Worm (Caenorhabditis elegans) whole organism, L4 larva: ENCODE results near the gene hmp-1.

ENCODE experiments used
- F10B5.3 ChIP-seq: sonication (generic microtip); optimal IDR thresholded peaks from 2 replicates; lab custom pipeline; 2016; ENCODE audit warnings: mild to moderate bottlenecking, missing genetic modification characterization, missing compliant biosample characterization
- F26F4.8 ChIP-seq: fragments of 200-800 bp; sonication (Bioruptor generic); conservative IDR thresholded peaks from 2 replicates; pipeline ENCODE4 v1.3.6; 2022; ENCODE audit warnings: missing genetic modification characterization, missing compliant biosample characterization
- F37D6.2 ChIP-seq: sonication (generic microtip); optimal IDR thresholded peaks from 2 replicates; lab custom pipeline; 2016; ENCODE audit warnings: mild to moderate bottlenecking, missing genetic modification characterization, missing compliant biosample characterization
- T26A8.4 ChIP-seq: fragments of 200-800 bp; sonication (Bioruptor generic); IDR thresholded peaks from 2 replicates; pipeline ENCODE4 v1.3.6; 2022; ENCODE audit warnings: missing genetic modification characterization, missing compliant biosample characterization
- Y105C5A.15 ChIP-seq: fragments of 200-800 bp; sonication (Bioruptor generic); IDR thresholded peaks from 2 replicates; pipeline ENCODE4 v1.3.6; 2022; ENCODE audit warnings: missing genetic modification characterization, missing compliant biosample characterization
- Y5F2A.4 ChIP-seq: fragments of 200-800 bp; sonication (Bioruptor generic); optimal IDR thresholded peaks from 2 replicates; lab custom pipeline; 2018; ENCODE audit warnings: mild to moderate bottlenecking, missing genetic modification characterization, missing compliant biosample characterization
- aha-1 ChIP-seq: fragments of 150-350 bp; peaks from one replicate; lab custom pipeline; 2014; ENCODE audit warnings: missing biosample characterization, missing genetic modification characterization
- ceh-44 ChIP-seq: fragments of 200-800 bp; sonication (Bioruptor generic); IDR thresholded peaks from 2 replicates; pipeline ENCODE4 v1.3.6; 2022; ENCODE audit warnings: missing genetic modification reagents, missing genetic modification characterization, missing compliant biosample characterization
- ceh-62 ChIP-seq: sonication (generic microtip); optimal IDR thresholded peaks from 2 replicates; lab custom pipeline; 2017; ENCODE audit warnings: missing biosample characterization, missing genetic modification characterization
- ces-1 ChIP-seq: fragments of 150-350 bp; sonication (generic microtip); optimal IDR thresholded peaks from 4 replicates; lab custom pipeline; 2014; ENCODE audit warnings: missing biosample characterization, missing genetic modification reagents, missing genetic modification characterization
- daf-16 ChIP-seq, 3 experiments: sonication (generic microtip); optimal IDR thresholded peaks; 2 replicates each; lab custom pipeline; 2016 to 2017; ENCODE audit warnings: missing genetic modification characterization in 3 of 3, missing genetic modification reagents in 3 of 3, mild to moderate bottlenecking in 2 of 3, missing compliant biosample characterization in 2 of 3, missing biosample characterization in 1 of 3, moderate library complexity in 1 of 3
- dmd-6 ChIP-seq: fragments of 200-800 bp; sonication (Bioruptor generic); IDR thresholded peaks from 2 replicates; pipeline ENCODE4 v1.3.6; 2022; ENCODE audit warnings: missing genetic modification reagents, missing genetic modification characterization, missing compliant biosample characterization
- dmd-8 ChIP-seq: fragments of 200-800 bp; sonication (Bioruptor generic); IDR thresholded peaks from 2 replicates; pipeline ENCODE4 v1.3.6; 2022; ENCODE audit warnings: missing genetic modification characterization, missing compliant biosample characterization
- dmd-9 ChIP-seq: fragments of 200-800 bp; sonication (Bioruptor generic); IDR thresholded peaks from 2 replicates; pipeline ENCODE4 v1.3.6; 2022; ENCODE audit warnings: missing genetic modification reagents, missing genetic modification characterization, missing compliant biosample characterization
- duxl-1 ChIP-seq: sonication (generic microtip); optimal IDR thresholded peaks from 2 replicates; lab custom pipeline; 2016; ENCODE audit warnings: mild to moderate bottlenecking, missing genetic modification characterization, moderate library complexity, missing compliant biosample characterization; ENCODE audit not compliant: poor library complexity
- dve-1 ChIP-seq: sonication (generic microtip); optimal IDR thresholded peaks from 2 replicates; lab custom pipeline; 2017; ENCODE audit warnings: antibody characterized with exemption, mild to moderate bottlenecking, missing genetic modification characterization, missing compliant biosample characterization; ENCODE audit not compliant: insufficient read depth
- hif-1 ChIP-seq, 2 experiments: sonication (generic microtip); optimal IDR thresholded peaks; 2 replicates each; lab custom pipeline; 2016 to 2017; ENCODE audit warnings: missing compliant biosample characterization in 2 of 2, missing genetic modification characterization in 2 of 2, missing genetic modification reagents in 2 of 2, missing genotype in 2 of 2, mild to moderate bottlenecking in 1 of 2
- hlh-11 ChIP-seq: fragments of 200-800 bp; sonication (Bioruptor generic); optimal IDR thresholded peaks from 2 replicates; lab custom pipeline; 2018; ENCODE audit warnings: mild to moderate bottlenecking, missing genetic modification characterization, missing compliant biosample characterization
- hlh-30 ChIP-seq: sonication (generic microtip); optimal IDR thresholded peaks from 2 replicates; lab custom pipeline; 2017; ENCODE audit warnings: antibody characterized with exemption, mild to moderate bottlenecking, missing genetic modification characterization, missing compliant biosample characterization; ENCODE audit not compliant: insufficient read depth
- lin-1 ChIP-seq: fragments of 200-800 bp; sonication (Bioruptor generic); IDR thresholded peaks from 2 replicates; pipeline ENCODE4 v1.3.6; 2022; ENCODE audit warnings: missing genetic modification reagents, missing genetic modification characterization, missing compliant biosample characterization
- lin-39 ChIP-seq: fragments of 150-350 bp; optimal IDR thresholded peaks from 2 replicates; lab custom pipeline; 2014; ENCODE audit warnings: missing biosample characterization, missing genetic modification reagents, missing genetic modification characterization
- lsy-2 ChIP-seq, 2 experiments: fragments of 150-350 bp in 1 of 2; sonication (generic microtip) in 1 of 2; optimal IDR thresholded peaks; 2 replicates each; lab custom pipeline; 2014 to 2017; ENCODE audit warnings: missing biosample characterization in 2 of 2, missing genetic modification characterization in 2 of 2
- madf-9 ChIP-seq: fragments of 200-800 bp; sonication (Bioruptor generic); conservative IDR thresholded peaks from 2 replicates; pipeline ENCODE4 v1.3.6; 2022; ENCODE audit warnings: missing genetic modification reagents, missing genetic modification characterization, missing compliant biosample characterization
- mdl-1 ChIP-seq, 2 experiments: fragments of 150-350 bp in 1 of 2; sonication (generic microtip) in 1 of 2; optimal IDR thresholded peaks; 2 replicates each; lab custom pipeline; 2014 to 2017; ENCODE audit warnings: missing biosample characterization in 2 of 2, missing genetic modification characterization in 2 of 2
- mdt-29 ChIP-seq: fragments of 200-800 bp; sonication (Bioruptor generic); IDR thresholded peaks from 2 replicates; pipeline ENCODE4 v1.3.6; 2022; ENCODE audit warnings: missing genetic modification reagents, missing genetic modification characterization, missing compliant biosample characterization
- nhr-11 ChIP-seq: fragments of 150-350 bp; optimal IDR thresholded peaks from 2 replicates; lab custom pipeline; 2014; ENCODE audit warnings: missing biosample characterization, missing genetic modification characterization
- nhr-28 ChIP-seq: fragments of 150-350 bp; optimal IDR thresholded peaks from 2 replicates; lab custom pipeline; 2014; ENCODE audit warnings: missing biosample characterization, missing genetic modification characterization
- nhr-42 ChIP-seq: fragments of 200-800 bp; sonication (Bioruptor generic); IDR thresholded peaks from 2 replicates; pipeline ENCODE4 v1.3.6; 2022; ENCODE audit warnings: missing genetic modification characterization, missing compliant biosample characterization
- nhr-76 ChIP-seq: fragments of 150-350 bp; optimal IDR thresholded peaks from 2 replicates; lab custom pipeline; 2014; ENCODE audit warnings: missing biosample characterization, missing genetic modification characterization
- pha-4 ChIP-seq, 2 experiments: fragments of 150-350 bp in 1 of 2; fragments of 200-800 bp in 1 of 2; sonication (Bioruptor generic) in 1 of 2; IDR thresholded peaks in 1 of 2; optimal IDR thresholded peaks in 1 of 2; 2 replicates each; pipeline versions ENCODE4 v1.3.6 to Lab custom; 2014 to 2022; ENCODE audit warnings: missing genetic modification characterization in 2 of 2, missing genetic modification reagents in 2 of 2, missing biosample characterization in 1 of 2, missing compliant biosample characterization in 1 of 2
- pqm-1 ChIP-seq: sonication (generic microtip); optimal IDR thresholded peaks from 2 replicates; lab custom pipeline; 2017; ENCODE audit warnings: missing biosample characterization, missing genetic modification characterization
- rbr-2 ChIP-seq: sonication (generic microtip); optimal IDR thresholded peaks from 2 replicates; lab custom pipeline; 2016; ENCODE audit warnings: missing genotype, missing genetic modification characterization, missing compliant biosample characterization
- unc-62 ChIP-seq, 3 experiments: fragments of 150-350 bp in 1 of 3; sonication (generic microtip); optimal IDR thresholded peaks in 2 of 3; peaks in 1 of 3; 1 replicate in 1 of 3; 2 replicates in 2 of 3; lab custom pipeline; 2014 to 2017; ENCODE audit warnings: missing biosample characterization in 3 of 3, missing genetic modification characterization in 3 of 3, missing genetic modification reagents in 3 of 3, missing genotype in 1 of 3
- zip-11 ChIP-seq: fragments of 200-800 bp; sonication (Bioruptor generic); IDR thresholded peaks from 2 replicates; pipeline ENCODE4 v1.3.6; 2022; ENCODE audit warnings: missing genetic modification characterization, missing compliant biosample characterization
- zip-2 ChIP-seq: fragments of 150-350 bp; optimal IDR thresholded peaks from 2 replicates; lab custom pipeline; 2014; ENCODE audit warnings: missing biosample characterization, missing genetic modification characterization
- ztf-11 ChIP-seq: fragments of 150-350 bp; optimal IDR thresholded peaks from 2 replicates; lab custom pipeline; 2014; ENCODE audit warnings: missing biosample characterization, missing genetic modification characterization

hmp-1 gene

ce11 chrV:11849408-11849807 is 3.7 kb downstream of the hmp-1 start:
- TF ChIP-seq duxl-1 (no peak), hlh-30 (tag; lab: Kevin White, UChicago) (peak; percentile 59), dmd-6 (GFP tag; lab: Robert Waterston, UW) (peak; percentile 36), daf-16 (GFP tag; optimal IDR thresholded peaks at IDR 0.05; lab: Kevin White, UChicago) (no peak), daf-16 (tag; optimal IDR thresholded peaks at IDR 0.05; lab: Kevin White, UChicago) (peak; percentile 59), dve-1 (tag; lab: Kevin White, UChicago) (peak; percentile 31), hlh-11 (tag; lab: Kevin White, UChicago) (peak; percentile 32), pqm-1 (tag; lab: Kevin White, UChicago) (peak; percentile 10), nhr-28 (tag; lab: Kevin White, UChicago) (no peak)

ce11 chrV:11852305-11852704 is 6.6 kb downstream of the hmp-1 start:
- TF ChIP-seq unc-62 (GFP tag; optimal IDR thresholded peaks at IDR 0.05 in 1 of 2; lab: Kevin White, UChicago) (peak in 1 of 2 experiments; percentile 93), unc-62 (tag; optimal IDR thresholded peaks at IDR 0.05; lab: Kevin White, UChicago) (no peak), lin-39 (tag; lab: Kevin White, UChicago) (no peak), aha-1 (tag; lab: Kevin White, UChicago) (peak; percentile 51), T26A8.4 (GFP tag; lab: Robert Waterston, UW) (no peak)

- no peak for TF ChIP-seq F26F4.8
- TF ChIP-seq mdt-29 (GFP tag; lab: Robert Waterston, UW): no peak
- TF ChIP-seq F10B5.3 (tag; lab: Kevin White, UChicago): no peak
- peak in 1 of 2 experiments; percentile 8 for TF ChIP-seq mdl-1 (tag; optimal IDR thresholded peaks at IDR 0.05; lab: Kevin White, UChicago)
- TF ChIP-seq dve-1 (tag; lab: Kevin White, UChicago): peak; percentile 10
- TF ChIP-seq daf-16 (GFP tag; optimal IDR thresholded peaks at IDR 0.05; lab: Kevin White, UChicago): no peak
- TF ChIP-seq daf-16 (tag; optimal IDR thresholded peaks at IDR 0.05; lab: Kevin White, UChicago): peak; percentile 52
- TF ChIP-seq madf-9: no peak
Measured at ce11 chrV:11853723-11854122, 8.1 kb downstream of the hmp-1 start.

ce11 chrV:11854905-11855304 is 9.2 kb downstream of the hmp-1 start:
- TF ChIP-seq rbr-2 (tag; lab: Kevin White, UChicago): peak; percentile 8
- peak in 1 of 2 experiments; percentile 43 for TF ChIP-seq unc-62 (GFP tag; optimal IDR thresholded peaks at IDR 0.05 in 1 of 2; lab: Kevin White, UChicago)
- TF ChIP-seq unc-62 (tag; optimal IDR thresholded peaks at IDR 0.05; lab: Kevin White, UChicago): no peak
- no peak for TF ChIP-seq lin-1 (GFP tag; lab: Robert Waterston, UW)
- peak; percentile 60 for TF ChIP-seq ces-1 (GFP tag; lab: Kevin White, UChicago)
- peak in 1 of 2 experiments; percentile 14 for TF ChIP-seq lsy-2 (tag; optimal IDR thresholded peaks at IDR 0.05; lab: Kevin White, UChicago)
- peak; percentile 12 for TF ChIP-seq F37D6.2 (tag; lab: Kevin White, UChicago)
- no peak for TF ChIP-seq ceh-62 (tag; lab: Kevin White, UChicago)
- peak; percentile 42 for TF ChIP-seq nhr-11

ce11 chrV:11856022-11856421 is 10.4 kb downstream of the hmp-1 start:
- no peak for TF ChIP-seq hif-1 (tag; optimal IDR thresholded peaks at IDR 0.05; lab: Kevin White, UChicago)
- TF ChIP-seq ceh-44 (GFP tag; lab: Robert Waterston, UW): no peak
- TF ChIP-seq ceh-62 (tag; lab: Kevin White, UChicago): no peak
- no peak for TF ChIP-seq zip-11 (GFP tag; lab: Robert Waterston, UW)
- no peak for TF ChIP-seq nhr-76 (tag; lab: Kevin White, UChicago)
- TF ChIP-seq dmd-8 (GFP tag; lab: Robert Waterston, UW): no peak
- no peak for TF ChIP-seq dmd-9
- TF ChIP-seq ztf-11 (tag; lab: Kevin White, UChicago): no peak
- no peak for TF ChIP-seq Y105C5A.15 (GFP tag; lab: Robert Waterston, UW)
- peak; percentile 75 for TF ChIP-seq aha-1 (tag; lab: Kevin White, UChicago)
- no peak for TF ChIP-seq zip-2
- no peak for TF ChIP-seq pha-4 (GFP tag; IDR thresholded peaks at IDR 0.05; lab: Robert Waterston, UW)
- TF ChIP-seq pha-4 (tag; optimal IDR thresholded peaks at IDR 0.05; lab: Kevin White, UChicago): no peak
- no peak for TF ChIP-seq Y5F2A.4 (GFP tag; lab: Kevin White, UChicago)
- no peak for TF ChIP-seq nhr-42 (GFP tag; lab: Robert Waterston, UW)
- TF ChIP-seq unc-62 (GFP tag; optimal IDR thresholded peaks at IDR 0.05 in 1 of 2; lab: Kevin White, UChicago): peak in 1 of 2 experiments; percentile 74
- no peak for TF ChIP-seq unc-62 (tag; optimal IDR thresholded peaks at IDR 0.05; lab: Kevin White, UChicago)
